Worm (Caenorhabditis elegans) whole organism, L4 larva: ENCODE results near the gene col-76.

Source experiments
- ama-1 ChIP-seq: fragments of 150-350 bp; optimal IDR thresholded peaks from 2 replicates; lab custom pipeline; 2014; ENCODE audit warnings: inconsistent platforms, mixed read lengths
- daf-16 ChIP-seq, 3 experiments: sonication (generic microtip); optimal IDR thresholded peaks; 2 replicates each; lab custom pipeline; 2016 to 2017; ENCODE audit warnings: missing genetic modification characterization in 3 of 3, missing genetic modification reagents in 3 of 3, mild to moderate bottlenecking in 2 of 3, missing compliant biosample characterization in 2 of 3, missing biosample characterization in 1 of 3, moderate library complexity in 1 of 3
- fkh-10 ChIP-seq: fragments of 150-350 bp; optimal IDR thresholded peaks from 2 replicates; lab custom pipeline; 2014; ENCODE audit warnings: missing biosample characterization, missing genetic modification reagents, missing genetic modification characterization
- nhr-41 ChIP-seq: fragments of 200-800 bp; sonication (Bioruptor generic); IDR thresholded peaks from 2 replicates; pipeline ENCODE4 v1.3.6; 2022; ENCODE audit warnings: missing genetic modification reagents, missing genetic modification characterization, missing compliant biosample characterization
- nhr-77 ChIP-seq: fragments of 150-350 bp; optimal IDR thresholded peaks from 2 replicates; lab custom pipeline; 2014; ENCODE audit warnings: missing biosample characterization, missing genetic modification characterization
- skn-1 ChIP-seq: fragments of 150-350 bp; optimal IDR thresholded peaks from 2 replicates; lab custom pipeline; 2014; ENCODE audit warnings: missing biosample characterization, missing genetic modification characterization
- zag-1 ChIP-seq: fragments of 150-350 bp; optimal IDR thresholded peaks from 2 replicates; lab custom pipeline; 2014; ENCODE audit warnings: missing biosample characterization, missing genetic modification characterization

DNA sequence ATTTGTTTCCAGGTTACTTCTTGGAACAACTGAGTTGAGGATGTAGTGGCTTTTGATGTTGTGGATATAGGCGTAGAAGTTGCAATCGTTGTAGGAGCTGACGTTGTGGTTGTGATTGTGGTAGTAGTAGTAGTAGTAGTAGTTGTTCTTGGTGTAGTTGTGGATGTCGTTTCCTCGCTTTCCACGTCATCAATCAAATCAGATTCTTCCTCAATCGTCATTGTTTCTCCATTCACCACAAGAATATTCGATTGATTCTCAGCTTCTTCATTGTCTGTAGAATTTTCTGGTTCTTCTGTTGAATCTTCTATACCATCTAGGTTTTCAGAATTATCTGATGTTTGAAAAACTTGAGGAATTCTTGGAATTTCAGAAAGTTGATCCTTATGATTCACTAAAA, 25.5 kb upstream of the col-76 start:
- no peak for TF ChIP-seq zag-1
- TF ChIP-seq ama-1 (lab: Kevin White, UChicago), result no peak
- TF ChIP-seq fkh-10 (GFP tag; lab: Kevin White, UChicago), result no peak
- TF ChIP-seq nhr-41, result no peak
- TF ChIP-seq skn-1 (tag; lab: Kevin White, UChicago), result no peak
- no peak for TF ChIP-seq nhr-77 (tag; lab: Kevin White, UChicago)
- no peak for TF ChIP-seq daf-16 (GFP tag; optimal IDR thresholded peaks at IDR 0.05; lab: Kevin White, UChicago)
- no peak for TF ChIP-seq daf-16 (tag; optimal IDR thresholded peaks at IDR 0.05; lab: Kevin White, UChicago)
